Worm (Caenorhabditis elegans): Measurements from ENCODE around the gene pah-1.

The pah-1 gene

DNA sequence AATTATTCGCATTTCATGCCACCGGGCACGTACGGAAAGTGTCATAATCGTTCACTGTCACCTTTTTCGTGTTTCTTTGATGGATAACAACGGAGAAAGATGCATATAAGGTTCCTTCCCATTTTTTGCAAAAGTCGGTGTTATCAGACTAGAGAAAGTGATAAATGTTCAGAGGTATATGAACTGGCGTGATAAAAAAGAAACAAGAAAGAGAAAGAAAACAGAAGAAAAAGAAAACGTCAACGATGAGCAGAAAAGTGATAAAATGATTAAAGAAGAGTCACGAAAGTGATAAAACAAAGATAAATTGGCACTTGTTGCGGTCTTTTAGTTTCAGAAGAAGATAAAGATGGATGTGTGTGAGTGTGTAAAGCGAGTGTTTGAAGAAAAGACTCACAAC lies 36.5 kb downstream of the pah-1 start:
- TF ChIP-seq ZK546.5 (tag; optimal IDR thresholded peaks at IDR 0.05) (no peak), nhr-28 (tag; optimal IDR thresholded peaks at IDR 0.05) (peak; percentile 26), attf-4 (tag; optimal IDR thresholded peaks at IDR 0.05) (no peak), ceh-28 (tag; optimal IDR thresholded peaks at IDR 0.05) (no peak), zag-1 (tag; optimal IDR thresholded peaks at IDR 0.05) (no peak), nhr-25 (tag; optimal IDR thresholded peaks at IDR 0.05; ENCODE audit: borderline replicate concordance, insufficient read depth) (no peak), nhr-11 (tag; optimal IDR thresholded peaks at IDR 0.05) (no peak), lir-3 (tag; optimal IDR thresholded peaks at IDR 0.05) (no peak), aha-1 (tag) (peak; percentile 82), lsy-2 (tag; optimal IDR thresholded peaks at IDR 0.05) (no peak), pqm-1 (tag; optimal IDR thresholded peaks at IDR 0.05) (no peak), set-16 (GFP tag; IDR thresholded peaks at IDR 0.05) (no peak), dpl-1 (GFP tag; optimal IDR thresholded peaks at IDR 0.05) (no peak), spr-1 (tag; optimal IDR thresholded peaks at IDR 0.05) (no peak), unc-62 (GFP tag; optimal IDR thresholded peaks at IDR 0.05 in 1 of 2) (peak in 1 of 2 experiments; percentile 56), unc-62 (tag; optimal IDR thresholded peaks at IDR 0.05) (no peak), spr-3 (GFP tag; optimal IDR thresholded peaks at IDR 0.05) (no peak), lin-1 (GFP tag; IDR thresholded peaks at IDR 0.05) (no peak)

DNA sequence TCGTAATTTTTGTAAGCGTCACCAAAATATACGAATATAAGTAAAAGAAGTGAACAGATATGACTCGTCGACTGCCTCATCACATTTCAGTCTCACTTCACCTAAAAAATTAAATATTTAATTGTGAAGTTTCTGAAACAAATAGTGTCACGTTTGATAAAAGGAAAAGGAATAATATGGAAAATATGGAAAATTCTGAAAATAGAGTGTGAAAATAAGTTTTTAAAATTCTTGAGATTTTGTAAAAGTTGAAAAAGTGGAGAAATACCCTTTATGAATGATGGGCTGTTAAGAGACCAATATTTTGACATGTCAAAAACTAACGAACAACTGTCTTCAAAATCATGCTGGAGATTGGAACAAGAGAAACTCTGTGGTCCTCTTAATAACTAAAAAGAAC lies 40.1 kb downstream of the pah-1 start, which contains the start of gene T01B7.9:
Gene T01B7.9, minus strand, starts transcription at position 101 of the 400 bp plus-strand sequence.
- TF ChIP-seq D1046.2 (GFP tag; IDR thresholded peaks at IDR 0.05) (no peak), cey-2 (tag; optimal IDR thresholded peaks at IDR 0.05; ENCODE audit: borderline replicate concordance, insufficient read depth) (no peak), nhr-41 (GFP tag; IDR thresholded peaks at IDR 0.05) (no peak), ctbp-1 (GFP tag; IDR thresholded peaks at IDR 0.05) (no peak), unc-39 (tag; optimal IDR thresholded peaks at IDR 0.05) (no peak), unc-130 (GFP tag; optimal IDR thresholded peaks at IDR 0.05) (no peak), lin-38 (GFP tag; IDR thresholded peaks at IDR 0.05) (no peak), madf-5 (GFP tag; IDR thresholded peaks at IDR 0.05) (no peak)

DNA sequence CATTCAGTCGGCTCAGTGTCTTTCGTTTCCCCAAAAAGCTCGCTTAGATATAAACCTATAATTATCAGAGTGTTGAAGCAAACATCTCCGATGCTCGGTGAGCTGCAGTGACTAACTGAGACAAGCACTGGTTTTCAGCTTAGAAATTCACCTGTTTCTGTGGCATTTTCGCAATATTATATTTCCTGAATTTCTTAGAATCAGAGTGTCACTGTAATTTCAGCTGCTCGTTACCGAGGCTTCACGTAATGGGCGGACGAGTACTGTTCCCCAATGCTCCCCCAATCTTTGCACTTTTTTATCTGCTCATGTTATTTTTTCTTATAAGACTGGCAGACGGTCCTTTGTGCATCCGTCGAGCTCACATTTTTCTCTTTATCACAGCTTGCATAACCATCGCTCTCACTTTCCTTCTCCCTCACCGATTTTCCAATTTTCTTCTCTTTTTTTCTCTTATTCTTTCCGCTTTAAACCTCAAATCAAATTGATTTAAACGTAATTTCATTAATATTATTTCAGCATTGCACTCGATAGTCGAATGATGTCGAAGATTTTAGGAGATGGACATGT lies 44.8 kb downstream of the pah-1 start, which contains the start of gene trcs-2:
Gene trcs-2, plus strand, starts transcription at position 520 of the 570 bp plus-strand sequence.
- TF ChIP-seq egl-43 (GFP tag; IDR thresholded peaks at IDR 0.05) (0 out of 2 replicates have a peak, but pooled peaks have one; percentile 16), Y105C5A.15 (GFP tag; IDR thresholded peaks at IDR 0.05) (no peak)

DNA sequence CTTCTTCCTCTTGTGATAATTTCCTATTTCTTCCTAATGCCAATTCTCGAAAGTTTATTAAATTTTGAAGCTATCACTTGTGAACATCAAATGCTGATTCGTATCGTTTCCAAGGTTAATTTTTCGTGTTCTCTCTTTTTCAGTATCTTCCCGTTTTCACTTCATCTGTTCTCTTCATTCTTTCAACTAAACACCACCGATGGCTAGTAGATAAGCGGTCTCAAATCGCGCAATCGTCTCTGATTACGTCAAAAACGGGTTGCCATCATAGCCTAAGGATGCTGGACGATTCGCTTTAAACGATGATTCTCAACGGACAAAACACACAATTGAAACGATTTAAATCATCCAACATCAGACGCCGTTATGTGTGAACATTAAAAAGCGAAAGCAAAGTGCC lies 49.2 kb downstream of the pah-1 start:
- no peak for TF ChIP-seq lin-15B (tag; optimal IDR thresholded peaks at IDR 0.05)
- peak; percentile 14 for TF ChIP-seq ama-1 (optimal IDR thresholded peaks at IDR 0.05)
- TF ChIP-seq mdl-1 (tag; optimal IDR thresholded peaks at IDR 0.05): peak in 1 of 2 experiments; percentile 22
- TF ChIP-seq unc-62 (GFP tag; optimal IDR thresholded peaks at IDR 0.05 in 1 of 2): peak in 1 of 2 experiments; percentile 37
- no peak for TF ChIP-seq unc-62 (tag; optimal IDR thresholded peaks at IDR 0.05)
- TF ChIP-seq hlh-11 (tag; optimal IDR thresholded peaks at IDR 0.05): peak; percentile 14
- no peak for TF ChIP-seq hmg-1.1 (GFP tag; IDR thresholded peaks at IDR 0.05)
- peak; percentile 38 for TF ChIP-seq nhr-28 (tag; optimal IDR thresholded peaks at IDR 0.05)

DNA sequence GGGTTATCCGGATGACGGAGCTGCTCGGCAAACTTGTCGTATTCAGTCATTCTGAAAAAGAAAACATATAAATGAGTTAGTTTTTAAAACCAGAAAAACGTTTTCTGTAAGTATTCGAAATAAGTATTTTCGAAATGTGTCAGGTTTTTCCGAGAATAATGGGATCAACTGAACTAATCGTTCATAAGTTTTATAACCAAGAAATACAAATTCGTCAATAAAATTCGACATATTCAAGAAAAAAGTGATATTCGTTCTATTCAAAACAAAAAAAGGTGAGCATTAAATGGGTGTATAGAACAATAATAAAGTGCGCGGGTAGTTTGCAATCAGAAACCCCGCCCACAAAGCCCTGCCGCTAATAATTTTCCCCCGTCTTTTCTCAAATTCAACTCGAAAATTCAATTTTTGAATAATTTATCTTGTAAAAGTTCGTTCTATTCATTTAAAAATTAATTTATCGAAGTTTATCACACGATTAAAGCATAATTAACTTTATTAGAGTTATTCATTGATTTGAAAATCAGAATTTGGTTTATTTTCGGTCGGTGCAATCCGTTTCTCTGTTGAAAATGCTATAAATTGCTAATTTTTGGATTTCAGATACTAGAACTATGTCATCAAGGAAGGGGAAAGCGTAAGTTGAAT lies 50.4 kb downstream of the pah-1 start, which contains the start of the genes cyn-11 and T01B7.5:
Gene cyn-11, minus strand, starts transcription at position 51 of the 648 bp plus-strand sequence.
Gene T01B7.5, plus strand, starts transcription at position 598 of the 648 bp plus-strand sequence.
- TF ChIP-seq hlh-30 (tag; optimal IDR thresholded peaks at IDR 0.05; ENCODE audit: insufficient read depth) (peak; percentile 1), T20F7.1 (GFP tag; optimal IDR thresholded peaks at IDR 0.05) (no peak), mes-2 (tag; optimal IDR thresholded peaks at IDR 0.05; ENCODE audit: poor library complexity, severe bottlenecking) (peak; percentile 56), hlh-11 (tag; optimal IDR thresholded peaks at IDR 0.05) (peak; percentile 12), nhr-76 (tag; optimal IDR thresholded peaks at IDR 0.05) (no peak), daf-19 (GFP tag; conservative IDR thresholded peaks at IDR 0.05) (no peak), dpl-1 (GFP tag; optimal IDR thresholded peaks at IDR 0.05) (peak; percentile 25), lin-38 (GFP tag; IDR thresholded peaks at IDR 0.05) (peak; percentile 32; the same call in 1 of the 2 replicates), nhr-28 (tag; optimal IDR thresholded peaks at IDR 0.05) (peak; percentile 18), snpc-4 (tag; optimal IDR thresholded peaks at IDR 0.05) (no peak), mep-1 (tag; optimal IDR thresholded peaks at IDR 0.05) (peak; percentile 39), ces-1 (GFP tag; optimal IDR thresholded peaks at IDR 0.05) (no peak), lsy-2 (tag; optimal IDR thresholded peaks at IDR 0.05) (peak in 1 of 2 experiments; percentile 55)
